Worm (Caenorhabditis elegans): ENCODE results near the gene dylt-3.

dylt-3 gene

ce11 chrII:8160916-8161315, 20.6 kb upstream of the dylt-3 start:
- TF ChIP-seq F55B11.4 (tag; optimal IDR thresholded peaks at IDR 0.05; ENCODE audit: borderline replicate concordance, insufficient read depth) (no peak), nfya-1 (tag; optimal IDR thresholded peaks at IDR 0.05; ENCODE audit: borderline replicate concordance, insufficient read depth) (no peak), bed-2 (GFP tag; IDR thresholded peaks at IDR 0.05) (no peak), B0336.3 (GFP tag; IDR thresholded peaks at IDR 0.05) (no peak), snpc-3.4 (tag; optimal IDR thresholded peaks at IDR 0.05) (no peak), madf-3 (GFP tag; IDR thresholded peaks at IDR 0.05) (no peak), somi-1 (GFP tag; optimal IDR thresholded peaks at IDR 0.05) (no peak), nhr-179 (tag; optimal IDR thresholded peaks at IDR 0.05) (no peak), mxl-1 (tag; optimal IDR thresholded peaks at IDR 0.05) (no peak), tlf-1 (GFP tag; optimal IDR thresholded peaks at IDR 0.05) (no peak)

- TF ChIP-seq rpc-1 (optimal IDR thresholded peaks at IDR 0.05) (no peak), rpc-1 (tag; optimal IDR thresholded peaks at IDR 0.05) (no peak), F33H1.4 (GFP tag; IDR thresholded peaks at IDR 0.05) (peak; percentile 35; the same call in 1 of the 2 replicates), lsl-1 (GFP tag; optimal IDR thresholded peaks at IDR 0.05) (peak; percentile 26), attf-3 (GFP tag; conservative IDR thresholded peaks at IDR 0.05) (peak; percentile 88), C06A6.2 (GFP tag; conservative IDR thresholded peaks at IDR 0.05) (no peak), ztf-18 (tag; optimal IDR thresholded peaks at IDR 0.05) (peak; percentile 12), repo-1 (tag; optimal IDR thresholded peaks at IDR 0.05) (no peak), nhr-80 (tag; optimal IDR thresholded peaks at IDR 0.05) (no peak), madf-6 (GFP tag; IDR thresholded peaks at IDR 0.05) (peak; percentile 48), attf-5 (GFP tag; optimal IDR thresholded peaks at IDR 0.05) (peak; percentile 83), mcd-1 (GFP tag; IDR thresholded peaks at IDR 0.05) (peak; percentile 76), ztf-6 (GFP tag; IDR thresholded peaks at IDR 0.05) (no peak), lin-54 (GFP tag; optimal IDR thresholded peaks at IDR 0.05) (peak; percentile 51), dpl-1 (GFP tag; optimal IDR thresholded peaks at IDR 0.05) (peak; percentile 51), efl-1 (GFP tag; optimal IDR thresholded peaks at IDR 0.05) (peak; percentile 83)
Observed at ce11 chrII:8162120-8162648, 19.4 kb upstream of the dylt-3 start, which contains the start of the genes emb-27 and rrf-3. Gene emb-27, minus strand, starts transcription at chrII:8162170. Gene rrf-3, plus strand, starts transcription at chrII:8162465.

ce11 chrII:8169283-8169682, 12.3 kb upstream of the dylt-3 start, which contains the start of gene T05C12.15:
Gene T05C12.15, plus strand, starts transcription at chrII:8169583.
- TF ChIP-seq lag-1 (GFP tag; IDR thresholded peaks at IDR 0.05) (no peak), Y56A3A.18 (GFP tag; IDR thresholded peaks at IDR 0.05) (no peak), T26A5.8 (tag; optimal IDR thresholded peaks at IDR 0.05) (no peak), gei-17 (GFP tag; optimal IDR thresholded peaks at IDR 0.05) (no peak)

ce11 chrII:8170374-8170773, 11.2 kb upstream of the dylt-3 start, which contains the start of gene T05C12.11:
Gene T05C12.11, minus strand, starts transcription at chrII:8170474.
- TF ChIP-seq T07F8.4 (tag; optimal IDR thresholded peaks at IDR 0.05) (no peak), cebp-2 (GFP tag; IDR thresholded peaks at IDR 0.05) (no peak), nhr-27 (tag; optimal IDR thresholded peaks at IDR 0.05) (no peak), egl-44 (GFP tag; IDR thresholded peaks at IDR 0.05) (no peak), attf-6 (GFP tag; IDR thresholded peaks at IDR 0.05) (no peak), unc-62 (GFP tag; optimal IDR thresholded peaks at IDR 0.05) (no peak), B0019.2 (GFP tag; conservative IDR thresholded peaks at IDR 0.05) (no peak), him-1 (tag; optimal IDR thresholded peaks at IDR 0.05) (no peak), lag-1 (GFP tag; IDR thresholded peaks at IDR 0.05) (no peak), ceh-100 (GFP tag; IDR thresholded peaks at IDR 0.05) (no peak), xnd-1 (tag; optimal IDR thresholded peaks at IDR 0.05) (no peak), madf-10 (tag; optimal IDR thresholded peaks at IDR 0.05) (no peak), lin-35 (GFP tag; optimal IDR thresholded peaks at IDR 0.05) (no peak), fkh-3 (tag; optimal IDR thresholded peaks at IDR 0.05) (no peak), nfya-1 (tag; optimal IDR thresholded peaks at IDR 0.05; ENCODE audit: borderline replicate concordance, insufficient read depth) (no peak), dpl-1 (GFP tag; optimal IDR thresholded peaks at IDR 0.05) (no peak), nfyb-1 (GFP tag; IDR thresholded peaks at IDR 0.05) (no peak)

Measured in whole organism, young adult.